Worm (Caenorhabditis elegans): ENCODE results near the gene Y26G10.6.

Gene Y26G10.6

DNA sequence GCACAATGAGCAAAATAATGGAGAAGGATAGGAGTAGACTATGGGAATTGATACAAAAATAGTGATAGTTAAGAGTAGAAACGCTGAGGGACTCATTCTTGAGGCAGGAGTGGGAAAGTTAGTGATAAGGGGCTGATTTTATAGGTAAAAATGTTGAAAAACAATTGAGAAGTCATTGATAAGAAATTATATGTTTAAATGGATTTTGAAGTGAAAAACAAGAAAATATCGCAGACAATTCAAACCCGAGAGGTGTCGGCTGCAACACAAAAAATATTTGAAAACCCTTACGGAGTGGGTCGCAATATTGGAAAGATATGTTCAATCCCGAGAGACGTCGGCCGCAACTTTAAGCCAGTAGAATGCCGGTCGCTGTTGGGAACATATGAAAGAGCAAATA is 3.0 kb upstream of the Y26G10.6 start, which contains the start of gene spp-29:
Gene spp-29 (minus strand): TSS at position 101 of the 400 bp plus-strand sequence.
- TF ChIP-seq lin-39 (tag; optimal IDR thresholded peaks at IDR 0.05) (no peak), C04F5.9 (tag; optimal IDR thresholded peaks at IDR 0.05) (no peak), pax-3 (tag; optimal IDR thresholded peaks at IDR 0.05) (no peak), pqm-1 (tag; optimal IDR thresholded peaks at IDR 0.05) (no peak), zag-1 (tag; optimal IDR thresholded peaks at IDR 0.05) (no peak), hpl-2 (GFP tag; optimal IDR thresholded peaks at IDR 0.05) (no peak), lin-13 (GFP tag; optimal IDR thresholded peaks at IDR 0.05) (no peak)

ce11 chrV:17699097-17699496 is 662 bp upstream of the Y26G10.6 start, which contains the start of gene Y26G10.4:
Gene Y26G10.4 (minus strand): TSS chrV:17699197.
- no peak for TF ChIP-seq isw-1 (GFP tag; IDR thresholded peaks at IDR 0.05)
- no peak for TF ChIP-seq aly-2 (tag; optimal IDR thresholded peaks at IDR 0.05)

ce11 chrV:17700728-17701262 is 1.0 kb downstream of the Y26G10.6 start, which contains the start of the genes Y26G10.5 and srh-32:
Gene Y26G10.5 (minus strand): TSS chrV:17700828.
Gene srh-32 (plus strand): TSS chrV:17701212.
- TF ChIP-seq egl-27 (tag; optimal IDR thresholded peaks at IDR 0.05) (no peak), nhr-19 (GFP tag; conservative IDR thresholded peaks at IDR 0.05) (no peak), lin-39 (tag; optimal IDR thresholded peaks at IDR 0.05) (no peak), hlh-17 (GFP tag; optimal IDR thresholded peaks at IDR 0.05; ENCODE audit: borderline replicate concordance) (no peak), nhr-84 (tag; optimal IDR thresholded peaks at IDR 0.05) (no peak), lin-13 (GFP tag; optimal IDR thresholded peaks at IDR 0.05) (no peak), ceh-90 (tag; optimal IDR thresholded peaks at IDR 0.05) (no peak)

ce11 chrV:17705814-17706213 is 6.1 kb downstream of the Y26G10.6 start, which contains the start of gene W06D12.6:
Gene W06D12.6 (plus strand): TSS chrV:17706114.
- TF ChIP-seq rnt-1 (tag; optimal IDR thresholded peaks at IDR 0.05): no peak
- TF ChIP-seq nhr-20 (tag; optimal IDR thresholded peaks at IDR 0.05): no peak
- TF ChIP-seq lin-15B (tag; optimal IDR thresholded peaks at IDR 0.05): no peak
- no peak for TF ChIP-seq egl-13 (tag; optimal IDR thresholded peaks at IDR 0.05)
- no peak for TF ChIP-seq ces-1 (GFP tag; optimal IDR thresholded peaks at IDR 0.05)
- no peak for TF ChIP-seq nhr-77 (tag; optimal IDR thresholded peaks at IDR 0.05)
- no peak for TF ChIP-seq unc-130 (tag; optimal IDR thresholded peaks at IDR 0.05)
- TF ChIP-seq fkh-10 (GFP tag; optimal IDR thresholded peaks at IDR 0.05): no peak
- TF ChIP-seq ceh-8 (GFP tag; optimal IDR thresholded peaks at IDR 0.05): no peak
- no peak for TF ChIP-seq dsc-1 (tag; optimal IDR thresholded peaks at IDR 0.05)
- TF ChIP-seq irx-1 (tag; optimal IDR thresholded peaks at IDR 0.05): no peak
- TF ChIP-seq aha-1 (tag; optimal IDR thresholded peaks at IDR 0.05): no peak
- TF ChIP-seq nhr-84 (tag; optimal IDR thresholded peaks at IDR 0.05): no peak
- no peak for TF ChIP-seq F16B12.6 (tag; optimal IDR thresholded peaks at IDR 0.05)
- TF ChIP-seq nhr-11 (tag; optimal IDR thresholded peaks at IDR 0.05): no peak
- no peak for TF ChIP-seq mef-2 (tag; optimal IDR thresholded peaks at IDR 0.05)

- TF ChIP-seq egl-13 (tag; optimal IDR thresholded peaks at IDR 0.05) (no peak), pqm-1 (tag; optimal IDR thresholded peaks at IDR 0.05) (no peak), egl-27 (tag; optimal IDR thresholded peaks at IDR 0.05) (no peak), ceh-88 (GFP tag; IDR thresholded peaks at IDR 0.05) (no peak), rnt-1 (tag; optimal IDR thresholded peaks at IDR 0.05) (no peak), nhr-12 (tag; optimal IDR thresholded peaks at IDR 0.05) (no peak), hlh-17 (GFP tag; optimal IDR thresholded peaks at IDR 0.05; ENCODE audit: borderline replicate concordance) (no peak), isw-1 (GFP tag; IDR thresholded peaks at IDR 0.05) (no peak), sup-37 (GFP tag; optimal IDR thresholded peaks at IDR 0.05) (no peak)
Observed at ce11 chrV:17706217-17706806, 6.6 kb downstream of the Y26G10.6 start.
